Worm (Caenorhabditis elegans) whole organism, late embryonic: ENCODE results near the gene let-268.

Experiments
- ceh-19 ChIP-seq: fragments of 200-800 bp; sonication (Bioruptor generic); optimal IDR thresholded peaks from 2 replicates; lab custom pipeline; 2018; ENCODE audit warnings: mild to moderate bottlenecking, missing genetic modification characterization, missing compliant biosample characterization
- ceh-6 ChIP-seq: fragments of 200-800 bp; sonication (Bioruptor generic); optimal IDR thresholded peaks from 2 replicates; lab custom pipeline; 2018; ENCODE audit warnings: mild to moderate bottlenecking, missing genetic modification characterization, missing compliant biosample characterization
- elt-2 ChIP-seq: sonication (generic microtip); optimal IDR thresholded peaks from 2 replicates; lab custom pipeline; 2016; ENCODE audit warnings: missing genetic modification reagents, missing genetic modification characterization, missing compliant biosample characterization
- eyg-1 ChIP-seq: sonication (generic microtip); optimal IDR thresholded peaks from 2 replicates; lab custom pipeline; 2016; ENCODE audit warnings: missing genotype, missing genetic modification characterization, missing compliant biosample characterization
- hlh-30 ChIP-seq: sonication (generic microtip); optimal IDR thresholded peaks from 2 replicates; lab custom pipeline; 2017; ENCODE audit warnings: antibody characterized with exemption, missing genetic modification characterization, missing compliant biosample characterization; ENCODE audit not compliant: insufficient read depth
- lin-11 ChIP-seq: fragments of 200-800 bp; sonication (Bioruptor generic); optimal IDR thresholded peaks from 2 replicates; lab custom pipeline; 2018; ENCODE audit warnings: mild to moderate bottlenecking, missing genetic modification characterization, missing compliant biosample characterization
- pat-9 ChIP-seq: fragments of 200-800 bp; sonication (Bioruptor generic); optimal IDR thresholded peaks from 2 replicates; lab custom pipeline; 2018; ENCODE audit warnings: mild to moderate bottlenecking, missing genetic modification characterization, moderate library complexity, missing compliant biosample characterization
- sdc-2 ChIP-seq: sonication (generic microtip); optimal IDR thresholded peaks from 2 replicates; lab custom pipeline; 2016; ENCODE audit warnings: missing genotype, missing genetic modification characterization, missing compliant biosample characterization

- TF ChIP-seq eyg-1 (tag; lab: Kevin White, UChicago) (no peak), sdc-2 (tag; lab: Kevin White, UChicago) (no peak), hlh-30 (tag; lab: Kevin White, UChicago) (no peak), ceh-6 (no peak), elt-2 (tag; lab: Kevin White, UChicago) (no peak), pat-9 (tag; lab: Kevin White, UChicago) (no peak), ceh-19 (no peak), lin-11 (tag; lab: Kevin White, UChicago) (no peak)
Observed at ce11 chrII:10008552-10008951, 31.2 kb downstream of the let-268 start.
